Worm (Caenorhabditis elegans): ENCODE data around the gene memb-1.

Gene memb-1

ce11 chrX:9483754-9484153 lies 42.4 kb upstream of the memb-1 start:
- TF ChIP-seq lin-13 (tag; optimal IDR thresholded peaks at IDR 0.05) (no peak), ztf-11 (tag; optimal IDR thresholded peaks at IDR 0.05) (no peak), blmp-1 (tag; optimal IDR thresholded peaks at IDR 0.05) (no peak), sptf-1 (tag; optimal IDR thresholded peaks at IDR 0.05) (no peak), hlh-1 (tag; optimal IDR thresholded peaks at IDR 0.05) (no peak), ceh-83 (GFP tag; optimal IDR thresholded peaks at IDR 0.05) (no peak), mls-2 (tag; optimal IDR thresholded peaks at IDR 0.05) (no peak), mep-1 (tag; optimal IDR thresholded peaks at IDR 0.05) (no peak), drap-1 (GFP tag; optimal IDR thresholded peaks at IDR 0.05) (no peak), ces-1 (GFP tag; optimal IDR thresholded peaks at IDR 0.05) (no peak), ham-2 (GFP tag; optimal IDR thresholded peaks at IDR 0.05) (no peak), unc-62 (GFP tag; optimal IDR thresholded peaks at IDR 0.05) (no peak), pha-4 (tag; optimal IDR thresholded peaks at IDR 0.05) (no peak), elt-3 (tag; optimal IDR thresholded peaks at IDR 0.05) (no peak), nhr-28 (tag; optimal IDR thresholded peaks at IDR 0.05) (no peak), unc-39 (tag; optimal IDR thresholded peaks at IDR 0.05) (no peak), M03D4.4 (tag; optimal IDR thresholded peaks at IDR 0.05) (no peak), elt-1 (tag; optimal IDR thresholded peaks at IDR 0.05; ENCODE audit: borderline replicate concordance, insufficient read depth) (no peak)

ce11 chrX:9476752-9477151 lies 35.4 kb upstream of the memb-1 start:
- TF ChIP-seq tbx-8 (GFP tag; optimal IDR thresholded peaks at IDR 0.05) (no peak), mep-1 (tag; optimal IDR thresholded peaks at IDR 0.05) (no peak), nhr-237 (tag; optimal IDR thresholded peaks at IDR 0.05) (no peak), ztf-11 (tag; optimal IDR thresholded peaks at IDR 0.05) (no peak), cnd-1 (tag; optimal IDR thresholded peaks at IDR 0.05) (no peak), M03D4.4 (tag; optimal IDR thresholded peaks at IDR 0.05) (no peak), ceh-43 (GFP tag; optimal IDR thresholded peaks at IDR 0.05) (no peak), unc-120 (tag; optimal IDR thresholded peaks at IDR 0.05; ENCODE audit: poor library complexity, severe bottlenecking) (no peak), unc-39 (tag; optimal IDR thresholded peaks at IDR 0.05) (no peak), elt-1 (tag; optimal IDR thresholded peaks at IDR 0.05; ENCODE audit: borderline replicate concordance, insufficient read depth) (no peak), nhr-2 (tag; optimal IDR thresholded peaks at IDR 0.05) (no peak), ham-2 (GFP tag; optimal IDR thresholded peaks at IDR 0.05) (no peak), mls-2 (tag; optimal IDR thresholded peaks at IDR 0.05) (no peak), lsy-2 (tag; optimal IDR thresholded peaks at IDR 0.05) (no peak), hlh-1 (tag; optimal IDR thresholded peaks at IDR 0.05) (no peak), ces-1 (GFP tag; optimal IDR thresholded peaks at IDR 0.05) (no peak), lin-32 (GFP tag; optimal IDR thresholded peaks at IDR 0.05) (no peak), ceh-83 (GFP tag; optimal IDR thresholded peaks at IDR 0.05) (no peak), nhr-28 (tag; optimal IDR thresholded peaks at IDR 0.05) (no peak), snpc-4 (tag; optimal IDR thresholded peaks at IDR 0.05) (no peak)

- TF ChIP-seq flh-1 (GFP tag; optimal IDR thresholded peaks at IDR 0.05) (no peak), ceh-83 (GFP tag; optimal IDR thresholded peaks at IDR 0.05) (no peak), nhr-28 (tag; optimal IDR thresholded peaks at IDR 0.05) (no peak), elt-1 (tag; optimal IDR thresholded peaks at IDR 0.05; ENCODE audit: borderline replicate concordance, insufficient read depth) (no peak), bed-3 (GFP tag; optimal IDR thresholded peaks at IDR 0.05) (no peak)
Observed at ce11 chrX:9472170-9472569, 30.8 kb upstream of the memb-1 start, which contains the start of gene gap-2. gap-2 (plus strand) TSS chrX:9472470.

ce11 chrX:9467573-9467972 lies 26.2 kb upstream of the memb-1 start:
- peak; percentile 58 for TF ChIP-seq hlh-1 (tag; optimal IDR thresholded peaks at IDR 0.05)
- peak; percentile 50 for TF ChIP-seq nhr-28 (tag; optimal IDR thresholded peaks at IDR 0.05)
- peak; percentile 61 for TF ChIP-seq lsy-2 (tag; optimal IDR thresholded peaks at IDR 0.05)
- peak; percentile 71 for TF ChIP-seq unc-62 (GFP tag; optimal IDR thresholded peaks at IDR 0.05)
- TF ChIP-seq snpc-4 (tag; optimal IDR thresholded peaks at IDR 0.05): no peak
- peak; percentile 91 for TF ChIP-seq mls-2 (tag; optimal IDR thresholded peaks at IDR 0.05)
- no peak for TF ChIP-seq nhr-76 (tag; optimal IDR thresholded peaks at IDR 0.05)
- TF ChIP-seq elt-1 (tag; optimal IDR thresholded peaks at IDR 0.05; ENCODE audit: borderline replicate concordance, insufficient read depth): no peak
- TF ChIP-seq ces-1 (GFP tag; optimal IDR thresholded peaks at IDR 0.05): peak; percentile 54
- no peak for TF ChIP-seq zip-8 (tag; optimal IDR thresholded peaks at IDR 0.05)
- TF ChIP-seq nhr-2 (tag; optimal IDR thresholded peaks at IDR 0.05): no peak
- TF ChIP-seq mab-5 (tag; optimal IDR thresholded peaks at IDR 0.05): no peak
- TF ChIP-seq ztf-11 (tag; optimal IDR thresholded peaks at IDR 0.05): peak; percentile 44
- no peak for TF ChIP-seq elt-3 (tag; optimal IDR thresholded peaks at IDR 0.05)
- peak; percentile 78 for TF ChIP-seq sem-2 (GFP tag; optimal IDR thresholded peaks at IDR 0.05)
- peak; percentile 90 for TF ChIP-seq tbx-8 (GFP tag; optimal IDR thresholded peaks at IDR 0.05)
- peak; percentile 87 for TF ChIP-seq bed-3 (GFP tag; optimal IDR thresholded peaks at IDR 0.05)
- TF ChIP-seq nhr-12 (tag; optimal IDR thresholded peaks at IDR 0.05): no peak
- TF ChIP-seq cnd-1 (tag; optimal IDR thresholded peaks at IDR 0.05): peak; percentile 89
- TF ChIP-seq nhr-237 (tag; optimal IDR thresholded peaks at IDR 0.05): peak; percentile 77
- TF ChIP-seq drap-1 (GFP tag; optimal IDR thresholded peaks at IDR 0.05): peak; percentile 92
- peak; percentile 90 for TF ChIP-seq ceh-43 (GFP tag; optimal IDR thresholded peaks at IDR 0.05)
- no peak for TF ChIP-seq blmp-1 (tag; optimal IDR thresholded peaks at IDR 0.05)
- peak; percentile 93 for TF ChIP-seq sptf-1 (tag; optimal IDR thresholded peaks at IDR 0.05)
- peak; percentile 33 for TF ChIP-seq lin-13 (tag; optimal IDR thresholded peaks at IDR 0.05)
- TF ChIP-seq unc-39 (tag; optimal IDR thresholded peaks at IDR 0.05): no peak
- TF ChIP-seq ceh-39 (tag; optimal IDR thresholded peaks at IDR 0.05): peak; percentile 5
- TF ChIP-seq ham-2 (GFP tag; optimal IDR thresholded peaks at IDR 0.05): peak; percentile 83
- peak; percentile 35 for TF ChIP-seq mep-1 (tag; optimal IDR thresholded peaks at IDR 0.05)
- TF ChIP-seq M03D4.4 (tag; optimal IDR thresholded peaks at IDR 0.05): peak; percentile 91
- TF ChIP-seq unc-120 (tag; optimal IDR thresholded peaks at IDR 0.05; ENCODE audit: poor library complexity, severe bottlenecking): peak; percentile 92
- TF ChIP-seq ceh-83 (GFP tag; optimal IDR thresholded peaks at IDR 0.05): peak; percentile 91
- TF ChIP-seq flh-1 (GFP tag; optimal IDR thresholded peaks at IDR 0.05): peak; percentile 76
- TF ChIP-seq lin-32 (GFP tag; optimal IDR thresholded peaks at IDR 0.05): peak; percentile 86
- peak; percentile 79 for TF ChIP-seq pha-4 (tag; optimal IDR thresholded peaks at IDR 0.05)
